Worm (Caenorhabditis elegans) whole organism, L3 larva: Measurements from ENCODE around the gene F58A6.5.

ENCODE experiments used
- R02D3.7 ChIP-seq: fragments of 150-350 bp; optimal IDR thresholded peaks from 2 replicates; lab custom pipeline; 2014; ENCODE audit warnings: missing biosample characterization, missing genetic modification characterization
- ZK546.5 ChIP-seq: sonication (generic microtip); optimal IDR thresholded peaks from 2 replicates; lab custom pipeline; 2017; ENCODE audit warnings: missing biosample characterization, missing genetic modification characterization
- ceh-16 ChIP-seq: sonication (generic microtip); optimal IDR thresholded peaks from 2 replicates; lab custom pipeline; 2017; ENCODE audit warnings: missing biosample characterization, missing genetic modification characterization
- ceh-28 ChIP-seq: fragments of 150-350 bp; optimal IDR thresholded peaks from 2 replicates; lab custom pipeline; 2014; ENCODE audit warnings: missing biosample characterization, missing genetic modification reagents, missing genetic modification characterization
- ceh-82 ChIP-seq: fragments of 150-350 bp; optimal IDR thresholded peaks from 2 replicates; lab custom pipeline; 2014; ENCODE audit warnings: missing biosample characterization, missing genetic modification characterization
- ceh-9 ChIP-seq: sonication (generic microtip); optimal IDR thresholded peaks from 2 replicates; lab custom pipeline; 2018; ENCODE audit warnings: missing biosample characterization, missing genetic modification characterization
- egl-27 ChIP-seq: sonication (generic microtip); optimal IDR thresholded peaks from 4 replicates; lab custom pipeline; 2017; ENCODE audit warnings: missing biosample characterization, missing genetic modification reagents, missing genetic modification characterization
- egl-5 ChIP-seq: fragments of 150-350 bp; optimal IDR thresholded peaks from 2 replicates; lab custom pipeline; 2017; ENCODE audit warnings: missing biosample characterization, missing genetic modification reagents, missing genetic modification characterization, inconsistent platforms
- elt-1 ChIP-seq: fragments of 150-350 bp; optimal IDR thresholded peaks from 2 replicates; lab custom pipeline; 2014; ENCODE audit warnings: missing biosample characterization, missing genetic modification characterization
- elt-2 ChIP-seq: sonication (generic microtip); optimal IDR thresholded peaks from 2 replicates; lab custom pipeline; 2016; ENCODE audit warnings: missing genetic modification reagents, mild to moderate bottlenecking, missing genetic modification characterization, missing compliant biosample characterization
- elt-3 ChIP-seq, 3 experiments: fragments of 150-350 bp in 1 of 3; sonication (generic microtip) in 2 of 3; optimal IDR thresholded peaks; 2 replicates in 2 of 3; 4 replicates in 1 of 3; lab custom pipeline; 2014 to 2017; ENCODE audit warnings: missing biosample characterization in 3 of 3, missing genetic modification characterization in 3 of 3
- fkh-10 ChIP-seq: sonication (generic microtip); optimal IDR thresholded peaks from 2 replicates; lab custom pipeline; 2017; ENCODE audit warnings: missing biosample characterization, missing genetic modification reagents, missing genetic modification characterization
- fkh-2 ChIP-seq: fragments of 150-350 bp; optimal IDR thresholded peaks from 2 replicates; lab custom pipeline; 2014; ENCODE audit warnings: missing biosample characterization, missing genetic modification reagents, missing genetic modification characterization
- fos-1 ChIP-seq: fragments of 150-350 bp; optimal IDR thresholded peaks from 2 replicates; lab custom pipeline; 2014; ENCODE audit warnings: missing biosample characterization, missing genetic modification characterization
- hmg-11 ChIP-seq: sonication (generic microtip); optimal IDR thresholded peaks from 2 replicates; lab custom pipeline; 2016; ENCODE audit warnings: missing genetic modification characterization, missing compliant biosample characterization
- jun-1 ChIP-seq: fragments of 150-350 bp; optimal IDR thresholded peaks from 2 replicates; lab custom pipeline; 2014; ENCODE audit warnings: missing biosample characterization, missing genetic modification reagents, missing genetic modification characterization
- lin-15B ChIP-seq: fragments of 150-350 bp; optimal IDR thresholded peaks from 2 replicates; lab custom pipeline; 2014; ENCODE audit warnings: missing biosample characterization, missing genetic modification characterization
- lin-39 ChIP-seq: fragments of 150-350 bp; optimal IDR thresholded peaks from 2 replicates; lab custom pipeline; 2018; ENCODE audit warnings: missing biosample characterization, missing genetic modification reagents, missing genetic modification characterization
- lsy-12 ChIP-seq: sonication (generic microtip); optimal IDR thresholded peaks from 2 replicates; lab custom pipeline; 2016; ENCODE audit warnings: mild to moderate bottlenecking, missing genetic modification characterization, missing compliant biosample characterization
- nfya-1 ChIP-seq: sonication (generic microtip); optimal IDR thresholded peaks from 2 replicates; lab custom pipeline; 2017; ENCODE audit warnings: missing genetic modification characterization, mild to moderate bottlenecking, missing compliant biosample characterization, antibody characterized with exemption, moderate library complexity; ENCODE audit not compliant: insufficient read depth
- nhr-11 ChIP-seq: fragments of 150-350 bp; optimal IDR thresholded peaks from 2 replicates; lab custom pipeline; 2014; ENCODE audit warnings: missing biosample characterization, missing genetic modification characterization
- nhr-12 ChIP-seq: fragments of 150-350 bp; optimal IDR thresholded peaks from 2 replicates; lab custom pipeline; 2014; ENCODE audit warnings: missing biosample characterization, missing genetic modification characterization
- nhr-23 ChIP-seq: fragments of 150-350 bp; optimal IDR thresholded peaks from 2 replicates; lab custom pipeline; 2014; ENCODE audit warnings: missing biosample characterization, missing genetic modification reagents, missing genetic modification characterization
- nhr-237 ChIP-seq: fragments of 150-350 bp; optimal IDR thresholded peaks from 2 replicates; lab custom pipeline; 2014; ENCODE audit warnings: missing biosample characterization, missing genetic modification characterization
- nhr-25 ChIP-seq: sonication (generic microtip); optimal IDR thresholded peaks from 2 replicates; lab custom pipeline; 2017; ENCODE audit warnings: missing biosample characterization, missing genetic modification characterization
- nhr-28 ChIP-seq: fragments of 150-350 bp; optimal IDR thresholded peaks from 2 replicates; lab custom pipeline; 2014; ENCODE audit warnings: missing biosample characterization, missing genetic modification characterization
- nhr-43 ChIP-seq: sonication (generic microtip); optimal IDR thresholded peaks from 2 replicates; lab custom pipeline; 2016; ENCODE audit warnings: mild to moderate bottlenecking, missing genetic modification characterization, missing compliant biosample characterization; ENCODE audit not compliant: poor library complexity, severe bottlenecking
- nhr-67 ChIP-seq: fragments of 150-350 bp; optimal IDR thresholded peaks from 2 replicates; lab custom pipeline; 2014; ENCODE audit warnings: missing biosample characterization, missing genetic modification characterization
- nhr-76 ChIP-seq: fragments of 150-350 bp; sonication (generic microtip); optimal IDR thresholded peaks from 5 replicates; lab custom pipeline; 2014; ENCODE audit warnings: missing biosample characterization, missing genetic modification characterization
- nhr-77 ChIP-seq: fragments of 150-350 bp; optimal IDR thresholded peaks from 2 replicates; lab custom pipeline; 2014; ENCODE audit warnings: missing biosample characterization, missing genetic modification characterization
- pha-4 ChIP-seq: fragments of 150-350 bp; optimal IDR thresholded peaks from 2 replicates; lab custom pipeline; 2014; ENCODE audit warnings: missing biosample characterization, missing genetic modification reagents, missing genetic modification characterization
- pqm-1 ChIP-seq: fragments of 150-350 bp; optimal IDR thresholded peaks from 2 replicates; lab custom pipeline; 2017; ENCODE audit warnings: missing biosample characterization, missing genetic modification characterization, inconsistent platforms
- sea-2 ChIP-seq: fragments of 150-350 bp; sonication (generic microtip); optimal IDR thresholded peaks from 4 replicates; lab custom pipeline; 2014; ENCODE audit warnings: missing biosample characterization, missing genetic modification reagents, missing genetic modification characterization
- skn-1 ChIP-seq: fragments of 150-350 bp; optimal IDR thresholded peaks from 2 replicates; lab custom pipeline; 2014; ENCODE audit warnings: missing biosample characterization, missing genetic modification characterization
- unc-39 ChIP-seq: sonication (generic microtip); optimal IDR thresholded peaks from 4 replicates; lab custom pipeline; 2017; ENCODE audit warnings: missing biosample characterization, missing genetic modification characterization
- unc-62 ChIP-seq: fragments of 150-350 bp; sonication (generic microtip); optimal IDR thresholded peaks from 4 replicates; lab custom pipeline; 2014; ENCODE audit warnings: missing biosample characterization, missing genetic modification reagents, missing genetic modification characterization
- zag-1 ChIP-seq: fragments of 150-350 bp; optimal IDR thresholded peaks from 2 replicates; lab custom pipeline; 2014; ENCODE audit warnings: missing biosample characterization, missing genetic modification characterization
- ztf-11 ChIP-seq: fragments of 150-350 bp; optimal IDR thresholded peaks from 2 replicates; lab custom pipeline; 2014; ENCODE audit warnings: missing biosample characterization, missing genetic modification characterization
- ztf-4 ChIP-seq: fragments of 150-350 bp; optimal IDR thresholded peaks from 2 replicates; lab custom pipeline; 2014; ENCODE audit warnings: missing biosample characterization, missing genetic modification characterization

The F58A6.5 gene

ce11 chrII:5174370-5174769 is 26.1 kb upstream of the F58A6.5 start, which contains the start of gene C27D6.3:
TSS of gene C27D6.3 (minus strand) at chrII:5174470.
- no peak for TF ChIP-seq pqm-1 (tag; lab: Kevin White, UChicago)
- no peak for TF ChIP-seq pha-4 (tag; lab: Kevin White, UChicago)
- TF ChIP-seq nhr-76 = no peak
- no peak for TF ChIP-seq ceh-82 (tag; lab: Kevin White, UChicago)
- TF ChIP-seq ceh-28 = no peak
- no peak for TF ChIP-seq lin-39 (tag; lab: Kevin White, UChicago)

- TF ChIP-seq ceh-28 = no peak
- TF ChIP-seq zag-1 (tag; lab: Kevin White, UChicago) = no peak
- TF ChIP-seq jun-1 = no peak
- TF ChIP-seq ceh-9 (tag; lab: Kevin White, UChicago) = no peak
- no peak for TF ChIP-seq R02D3.7 (tag; lab: Kevin White, UChicago)
- TF ChIP-seq ZK546.5 (tag; lab: Kevin White, UChicago) = no peak
- no peak for TF ChIP-seq fkh-2
- no peak for TF ChIP-seq hmg-11
- TF ChIP-seq elt-3 (tag; optimal IDR thresholded peaks at IDR 0.05; lab: Kevin White, UChicago) = no peak
- TF ChIP-seq ceh-82 (tag; lab: Kevin White, UChicago) = no peak
- no peak for TF ChIP-seq lsy-12 (tag; lab: Kevin White, UChicago)
- TF ChIP-seq nfya-1 (tag; lab: Kevin White, UChicago) = no peak
- no peak for TF ChIP-seq fkh-10
- TF ChIP-seq, all 47 proteins: peak for 0
Measured at ce11 chrII:5172451-5172850, 24.2 kb upstream of the F58A6.5 start, which contains the start of gene C27D6.1. TSS of gene C27D6.1 (plus strand) at chrII:5172751.

ce11 chrII:5171610-5172009 is 23.4 kb upstream of the F58A6.5 start, which contains the start of gene C27D6.15:
TSS of gene C27D6.15 (plus strand) at chrII:5171910.
- TF ChIP-seq ztf-4 (tag; lab: Kevin White, UChicago) = no peak
- TF ChIP-seq ZK546.5 (tag; lab: Kevin White, UChicago) = no peak
- no peak for TF ChIP-seq hmg-11
- no peak for TF ChIP-seq nfya-1 (tag; lab: Kevin White, UChicago)
- no peak for TF ChIP-seq elt-1 (tag; lab: Kevin White, UChicago)
- no peak for TF ChIP-seq elt-2 (tag; lab: Kevin White, UChicago)
- TF ChIP-seq nhr-23 = no peak

- TF ChIP-seq nhr-67 (no peak), lin-15B (no peak), fkh-2 (no peak), egl-5 (tag; lab: Kevin White, UChicago) (no peak), fos-1 (tag; lab: Kevin White, UChicago) (no peak), hmg-11 (no peak), nhr-43 (no peak), elt-2 (tag; lab: Kevin White, UChicago) (no peak), R02D3.7 (tag; lab: Kevin White, UChicago) (no peak), nhr-28 (no peak), egl-27 (tag; lab: Kevin White, UChicago) (no peak), ceh-82 (tag; lab: Kevin White, UChicago) (no peak), nhr-25 (no peak), nhr-77 (tag; lab: Kevin White, UChicago) (no peak), sea-2 (no peak), nhr-23 (no peak), fkh-10 (no peak), ceh-16 (tag; lab: Kevin White, UChicago) (no peak), elt-1 (tag; lab: Kevin White, UChicago) (no peak), ztf-4 (tag; lab: Kevin White, UChicago) (no peak)
Measured at ce11 chrII:5170932-5171331, 22.7 kb upstream of the F58A6.5 start, which contains the start of gene srb-1. TSS of gene srb-1 (minus strand) at chrII:5171032.

ce11 chrII:5166738-5167137 is 18.5 kb upstream of the F58A6.5 start, which contains the start of gene srb-3:
TSS of gene srb-3 (minus strand) at chrII:5166838.
- no peak for TF ChIP-seq egl-5 (tag; lab: Kevin White, UChicago)
- no peak for TF ChIP-seq nhr-76
- no peak for TF ChIP-seq nhr-237

DNA sequence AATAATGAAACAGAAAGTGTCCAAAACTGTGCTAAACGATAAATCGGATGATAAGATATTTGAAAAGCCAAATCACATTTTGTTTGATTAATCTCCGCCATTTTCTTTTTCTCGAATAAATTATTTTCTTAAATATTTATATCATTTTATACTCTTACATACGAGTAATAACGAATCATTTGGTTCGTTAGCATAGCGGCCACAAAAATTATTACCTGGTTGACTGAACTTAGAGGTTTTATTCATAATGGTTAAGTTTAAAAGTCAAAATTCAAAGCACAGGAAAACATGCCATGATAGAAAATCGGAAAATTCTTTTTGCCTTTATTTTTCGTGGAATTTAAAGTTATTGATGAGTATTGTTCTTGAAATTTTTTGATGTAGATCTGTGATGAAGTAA is 15.0 kb upstream of the F58A6.5 start, which contains the start of gene srb-5:
TSS of gene srb-5 (minus strand) at position 101 of the 400 bp plus-strand sequence.
- TF ChIP-seq elt-1 (tag; lab: Kevin White, UChicago) (no peak), nhr-12 (tag; lab: Kevin White, UChicago) (no peak), unc-62 (no peak), jun-1 (no peak), nhr-67 (no peak), ztf-11 (tag; lab: Kevin White, UChicago) (no peak), pha-4 (tag; lab: Kevin White, UChicago) (no peak), fkh-2 (no peak), zag-1 (tag; lab: Kevin White, UChicago) (no peak), unc-39 (tag; lab: Kevin White, UChicago) (no peak), lin-39 (tag; lab: Kevin White, UChicago) (no peak), skn-1 (tag; lab: Kevin White, UChicago) (no peak), elt-2 (tag; lab: Kevin White, UChicago) (no peak), ztf-4 (tag; lab: Kevin White, UChicago) (no peak), nhr-11 (tag; lab: Kevin White, UChicago) (no peak), nhr-76 (no peak), R02D3.7 (tag; lab: Kevin White, UChicago) (no peak), sea-2 (no peak), nhr-25 (no peak), nhr-43 (no peak)
